Fruit fly (Drosophila melanogaster): ENCODE measurements around the gene CG33985.

Gene CG33985

dm6 chr3L:15510787-15511186, 15.8 kb downstream of the CG33985 start, which contains the start of gene MsrA:
Gene MsrA, plus strand, starts transcription at chr3L:15511052.
- TF ChIP-seq insv (optimal IDR thresholded peaks at IDR 0.05) (no peak), h (optimal IDR thresholded peaks at IDR 0.05) (no peak), Myc (optimal IDR thresholded peaks at IDR 0.05) (no peak), psq (optimal IDR thresholded peaks at IDR 0.05) (no peak), ttk (optimal IDR thresholded peaks at IDR 0.05) (no peak), Sin3A (optimal IDR thresholded peaks at IDR 0.05) (no peak)

dm6 chr3L:15509398-15509797, 17.2 kb downstream of the CG33985 start, which contains the start of the genes gdl and gdl-ORF39:
Gene gdl, plus strand, starts transcription at chr3L:15509445.
Gene gdl-ORF39, plus strand, starts transcription at chr3L:15509445.
- no peak for TF ChIP-seq insv (optimal IDR thresholded peaks at IDR 0.05)
- no peak for TF ChIP-seq psq (optimal IDR thresholded peaks at IDR 0.05)
- no peak for TF ChIP-seq ttk (optimal IDR thresholded peaks at IDR 0.05)
- TF ChIP-seq Myc (optimal IDR thresholded peaks at IDR 0.05), result no peak
- TF ChIP-seq Sin3A (optimal IDR thresholded peaks at IDR 0.05), result no peak
- no peak for TF ChIP-seq h (optimal IDR thresholded peaks at IDR 0.05)

dm6 chr3L:15508750-15509149, 17.9 kb downstream of the CG33985 start, which contains the start of gene Z600:
Gene Z600, plus strand, starts transcription at chr3L:15509061.
- no peak for TF ChIP-seq psq (optimal IDR thresholded peaks at IDR 0.05)

dm6 chr3L:15508233-15508632, 18.4 kb downstream of the CG33985 start, which contains the start of gene CG7841:
Gene CG7841, minus strand, starts transcription at chr3L:15508252.
- TF ChIP-seq psq (optimal IDR thresholded peaks at IDR 0.05) (no peak), ttk (optimal IDR thresholded peaks at IDR 0.05) (no peak), Myc (optimal IDR thresholded peaks at IDR 0.05) (no peak), insv (optimal IDR thresholded peaks at IDR 0.05) (no peak)

- TF ChIP-seq psq (optimal IDR thresholded peaks at IDR 0.05), result no peak
Measured at dm6 chr3L:15507148-15507896, 19.3 kb downstream of the CG33985 start.

dm6 chr3L:15506174-15506926, 20.3 kb downstream of the CG33985 start:
- TF ChIP-seq Myc (optimal IDR thresholded peaks at IDR 0.05), result no peak
- no peak for TF ChIP-seq h (optimal IDR thresholded peaks at IDR 0.05)
- TF ChIP-seq psq (optimal IDR thresholded peaks at IDR 0.05), result no peak
- no peak for TF ChIP-seq Sin3A (optimal IDR thresholded peaks at IDR 0.05)
- TF ChIP-seq ttk (optimal IDR thresholded peaks at IDR 0.05), result no peak
- no peak for TF ChIP-seq insv (optimal IDR thresholded peaks at IDR 0.05)

dm6 chr3L:15504687-15505086, 21.9 kb downstream of the CG33985 start, which contains the start of gene CG7857:
Gene CG7857, minus strand, starts transcription at chr3L:15504894.
- no peak for TF ChIP-seq insv (optimal IDR thresholded peaks at IDR 0.05)
- TF ChIP-seq psq (optimal IDR thresholded peaks at IDR 0.05), result no peak
- TF ChIP-seq Myc (optimal IDR thresholded peaks at IDR 0.05), result no peak
- no peak for TF ChIP-seq Sin3A (optimal IDR thresholded peaks at IDR 0.05)
- TF ChIP-seq h (optimal IDR thresholded peaks at IDR 0.05), result no peak
- no peak for TF ChIP-seq ttk (optimal IDR thresholded peaks at IDR 0.05)

dm6 chr3L:15502256-15502655, 24.4 kb downstream of the CG33985 start:
- no peak for TF ChIP-seq Sin3A (optimal IDR thresholded peaks at IDR 0.05)
- no peak for TF ChIP-seq Myc (optimal IDR thresholded peaks at IDR 0.05)
- TF ChIP-seq insv (optimal IDR thresholded peaks at IDR 0.05), result no peak
- TF ChIP-seq psq (optimal IDR thresholded peaks at IDR 0.05), result no peak
- no peak for TF ChIP-seq h (optimal IDR thresholded peaks at IDR 0.05)
- no peak for TF ChIP-seq ttk (optimal IDR thresholded peaks at IDR 0.05)

dm6 chr3L:15501646-15501972, 25.0 kb downstream of the CG33985 start:
- no peak for TF ChIP-seq h (optimal IDR thresholded peaks at IDR 0.05)
- no peak for TF ChIP-seq Sin3A (optimal IDR thresholded peaks at IDR 0.05)
- TF ChIP-seq ttk (optimal IDR thresholded peaks at IDR 0.05), result no peak
- no peak for TF ChIP-seq psq (optimal IDR thresholded peaks at IDR 0.05)
- no peak for TF ChIP-seq Myc (optimal IDR thresholded peaks at IDR 0.05)
- no peak for TF ChIP-seq insv (optimal IDR thresholded peaks at IDR 0.05)

- TF ChIP-seq insv (optimal IDR thresholded peaks at IDR 0.05) (no peak), Sin3A (optimal IDR thresholded peaks at IDR 0.05) (no peak), psq (optimal IDR thresholded peaks at IDR 0.05) (no peak), h (optimal IDR thresholded peaks at IDR 0.05) (no peak), ttk (optimal IDR thresholded peaks at IDR 0.05) (no peak), Myc (optimal IDR thresholded peaks at IDR 0.05) (no peak)
Measured at dm6 chr3L:15500813-15501645, 25.6 kb downstream of the CG33985 start, which contains the start of gene CG7272. Gene CG7272, plus strand, starts transcription at chr3L:15500938.

- TF ChIP-seq Myc (optimal IDR thresholded peaks at IDR 0.05) (no peak), ttk (optimal IDR thresholded peaks at IDR 0.05) (no peak), Sin3A (optimal IDR thresholded peaks at IDR 0.05) (no peak), psq (optimal IDR thresholded peaks at IDR 0.05) (no peak), h (optimal IDR thresholded peaks at IDR 0.05) (no peak), insv (optimal IDR thresholded peaks at IDR 0.05) (no peak)
Measured at dm6 chr3L:15498745-15499144, 27.9 kb downstream of the CG33985 start, which contains the start of gene CG7275. Gene CG7275, plus strand, starts transcription at chr3L:15498959.

dm6 chr3L:15497902-15498301, 28.7 kb downstream of the CG33985 start, which contains the start of gene CG7276:
Gene CG7276, plus strand, starts transcription at chr3L:15498202.
- no peak for TF ChIP-seq psq (optimal IDR thresholded peaks at IDR 0.05)
- TF ChIP-seq Myc (optimal IDR thresholded peaks at IDR 0.05), result no peak
- TF ChIP-seq insv (optimal IDR thresholded peaks at IDR 0.05), result no peak
- no peak for TF ChIP-seq Sin3A (optimal IDR thresholded peaks at IDR 0.05)
- TF ChIP-seq ttk (optimal IDR thresholded peaks at IDR 0.05), result no peak
- no peak for TF ChIP-seq h (optimal IDR thresholded peaks at IDR 0.05)
